Worm (Caenorhabditis elegans) whole organism, midembryonic: ENCODE data around the gene ssp-10.

Experiments used
- cog-1 ChIP-seq: sonication (generic microtip); optimal IDR thresholded peaks from 2 replicates; lab custom pipeline; 2016; ENCODE audit warnings: missing genetic modification characterization, missing compliant biosample characterization
- flt-1 ChIP-seq: fragments of 200-800 bp; sonication (Bioruptor generic); IDR thresholded peaks from 2 replicates; pipeline ENCODE4 v1.3.6; 2022; ENCODE audit warnings: missing genetic modification characterization, missing compliant biosample characterization

DNA sequence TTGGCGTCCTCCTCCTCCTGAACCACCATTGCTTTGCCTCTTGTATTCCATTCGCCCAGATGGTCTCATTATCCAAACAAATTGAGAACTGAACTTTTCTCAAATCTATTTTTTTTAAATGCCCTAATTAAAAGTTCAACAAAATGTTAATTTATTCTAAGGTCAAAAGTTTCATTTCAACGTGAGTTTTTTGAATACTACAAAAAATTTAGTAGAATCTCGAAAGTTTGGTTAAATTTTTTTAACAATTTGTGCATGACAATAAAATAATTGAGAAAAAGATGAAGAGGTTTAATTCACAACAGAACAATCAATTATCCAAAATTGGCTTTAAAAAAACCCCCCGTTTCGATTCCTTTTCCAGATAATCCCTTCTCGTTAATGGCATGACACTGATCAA lies 41.1 kb upstream of the ssp-10 start, which contains the start of gene F32B6.4:
- TF ChIP-seq cog-1 (tag; lab: Kevin White, UChicago) (no peak), flt-1 (GFP tag; lab: Robert Waterston, UW) (no peak)
